Fruit fly (Drosophila melanogaster) ovary, adult (tissue): ENCODE measurements around the gene Prat2.

Experiments
- CG17801 ChIP-seq: fragments of 200-800 bp; optimal IDR thresholded peaks from 2 replicates; lab custom pipeline; 2019; ENCODE audit warnings: missing biosample characterization, mild to moderate bottlenecking, missing genetic modification characterization, moderate library complexity; ENCODE audit not compliant: partially characterized antibody

The Prat2 gene

DNA sequence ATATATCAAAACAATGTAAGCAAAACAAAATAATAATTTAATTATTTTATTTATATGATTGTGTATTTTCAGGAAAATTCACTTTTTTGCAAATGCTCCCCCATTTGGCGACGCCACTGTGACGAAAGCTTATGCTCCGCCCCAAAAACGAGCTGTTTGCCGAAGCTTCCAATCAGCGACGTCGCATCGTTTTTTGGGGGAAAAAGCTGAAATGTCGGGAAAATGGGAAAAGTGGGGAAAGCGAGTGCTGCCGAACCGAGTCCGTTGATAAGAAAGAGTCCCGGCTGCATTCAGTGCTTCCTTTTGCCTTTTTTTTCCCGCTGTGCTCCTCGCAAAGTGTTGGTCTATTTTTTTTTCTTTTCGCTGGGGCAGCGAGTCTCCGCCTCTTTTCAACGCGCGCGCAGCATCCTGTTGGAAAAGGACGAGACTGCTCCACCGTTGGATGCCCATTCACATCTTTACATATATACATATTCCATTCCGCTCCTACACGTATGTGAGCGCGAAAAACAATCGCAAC lies 20.2 kb upstream of the Prat2 start:
- no peak for TF ChIP-seq CG17801 (GFP tag; lab: Kevin White, UChicago)

DNA sequence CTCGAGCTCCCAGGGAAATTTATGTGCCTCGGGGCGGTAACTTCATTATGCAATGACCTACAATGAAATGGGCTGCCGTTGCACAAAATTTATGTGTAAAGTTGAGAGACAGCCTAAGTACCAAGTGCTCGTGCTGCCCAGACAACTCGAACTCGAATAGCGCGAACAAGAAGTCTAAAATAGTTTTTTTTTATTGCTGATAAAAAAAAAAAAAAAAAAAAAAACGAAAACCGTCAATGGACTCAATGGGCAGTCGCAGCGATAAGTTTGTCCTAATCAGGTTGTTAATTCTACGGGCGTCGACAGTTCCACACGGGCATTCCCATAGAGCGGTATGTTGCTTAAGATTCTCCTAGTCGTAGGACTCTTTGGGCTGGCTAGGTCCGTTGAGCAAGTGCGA lies 17.9 kb upstream of the Prat2 start, which contains the start of gene CG14820:
Gene CG14820, plus strand, starts transcription at position 301 of the 400 bp plus-strand sequence.
- no peak for TF ChIP-seq CG17801 (GFP tag; lab: Kevin White, UChicago)

DNA sequence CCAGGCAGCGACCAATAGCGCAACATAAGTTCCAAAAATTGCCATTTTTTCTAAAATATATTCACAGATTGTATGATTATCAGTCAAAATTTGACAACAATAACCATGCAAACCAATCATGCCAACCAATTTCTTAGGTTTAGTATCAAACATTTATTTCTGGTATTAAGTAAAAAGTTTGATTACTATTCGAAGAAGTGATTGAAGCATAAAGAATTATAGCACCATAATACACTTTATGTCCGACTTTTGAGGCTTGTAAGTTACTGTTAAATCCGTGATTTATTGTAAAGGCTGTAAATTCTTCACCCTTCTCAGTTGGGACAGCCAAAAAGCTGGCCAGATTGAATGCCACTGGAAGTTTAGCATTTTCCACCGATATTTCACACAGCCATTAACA lies 17.2 kb upstream of the Prat2 start, which contains the start of gene CG45413:
Gene CG45413, minus strand, starts transcription at position 101 of the 400 bp plus-strand sequence.
- TF ChIP-seq CG17801 (GFP tag; lab: Kevin White, UChicago), result no peak

- no peak for TF ChIP-seq CG17801 (GFP tag; lab: Kevin White, UChicago)
Observed at dm6 chr3L:6925843-6926242, 11.2 kb upstream of the Prat2 start.

DNA sequence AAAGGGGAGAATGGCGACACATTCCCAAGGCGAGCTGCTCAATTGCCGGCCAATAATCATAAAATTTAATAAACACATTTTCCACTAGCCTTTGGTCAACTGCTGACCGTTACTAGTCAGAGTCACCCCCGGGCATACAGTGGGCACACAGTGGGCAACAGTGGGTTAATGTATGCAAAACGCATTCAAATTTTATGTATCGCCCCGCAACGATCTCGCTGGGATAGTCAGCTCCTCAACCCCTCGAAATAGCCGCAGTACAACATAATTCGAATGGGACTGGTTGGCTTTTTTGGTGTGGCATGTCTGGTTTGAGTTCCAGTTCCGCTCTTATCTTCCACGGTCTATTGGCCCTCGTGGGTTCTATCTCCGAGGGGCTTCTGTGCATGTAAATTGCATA lies 4.5 kb upstream of the Prat2 start:
- TF ChIP-seq CG17801 (GFP tag; lab: Kevin White, UChicago), result no peak

DNA sequence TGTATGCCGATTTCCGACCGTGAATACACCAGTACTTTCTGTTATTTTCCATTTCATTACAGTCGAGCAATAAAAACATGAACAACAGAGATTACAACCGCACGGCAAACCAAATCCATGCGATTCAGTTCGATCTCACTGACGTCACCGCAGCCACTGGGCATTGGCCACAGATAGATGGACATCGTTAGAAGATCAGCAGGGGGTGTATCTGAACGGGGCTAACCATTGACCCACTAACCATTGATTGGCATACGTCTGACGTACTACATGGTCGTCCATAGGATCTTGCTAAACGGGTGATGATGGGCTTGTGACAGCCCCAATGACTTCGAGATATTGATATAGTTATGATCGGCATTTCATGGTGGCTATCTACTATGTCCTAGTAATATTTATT lies 853 bp downstream of the Prat2 start:
- TF ChIP-seq CG17801 (GFP tag; lab: Kevin White, UChicago), result no peak

- TF ChIP-seq CG17801 (GFP tag; lab: Kevin White, UChicago), result no peak
Observed at dm6 chr3L:6911219-6911618, 3.5 kb downstream of the Prat2 start.

DNA sequence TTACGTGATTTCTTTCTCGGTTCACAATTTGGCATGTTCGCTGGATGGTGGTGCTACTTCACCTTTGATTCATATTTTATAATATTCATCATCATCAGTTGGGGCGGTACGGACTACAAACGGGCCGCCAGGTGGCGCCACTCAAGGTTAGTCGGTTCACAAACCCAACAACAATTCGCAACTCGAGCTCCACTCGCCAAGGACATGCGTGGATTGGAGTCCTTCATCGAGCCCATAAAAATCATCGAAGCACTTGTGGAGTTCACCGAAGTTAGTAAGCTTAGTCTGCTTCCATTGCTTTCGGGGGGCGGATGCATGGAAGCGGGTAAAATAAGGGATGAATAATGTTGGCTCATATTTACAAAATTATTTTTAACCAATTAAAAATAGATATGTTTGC lies 7.9 kb downstream of the Prat2 start:
- TF ChIP-seq CG17801 (GFP tag; lab: Kevin White, UChicago), result no peak

DNA sequence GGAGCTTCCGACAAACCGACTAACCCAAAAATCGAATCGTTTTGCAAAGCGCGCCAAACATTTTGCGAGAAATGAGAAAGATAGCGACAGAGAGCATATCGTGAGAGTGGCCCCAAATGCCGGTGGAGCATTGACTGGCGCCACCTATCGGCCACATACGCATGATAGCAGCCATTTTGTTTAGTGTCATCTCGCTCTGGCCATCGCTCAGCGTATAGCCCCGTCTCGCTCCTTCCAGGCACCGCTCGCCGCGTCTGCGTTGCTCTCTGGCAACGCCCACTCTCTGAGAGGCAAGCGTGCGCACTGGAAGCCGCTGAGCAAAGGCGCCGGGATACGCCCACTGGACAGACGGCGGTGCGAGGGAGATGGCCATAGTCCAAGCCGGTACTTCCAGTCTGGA lies 10.7 kb downstream of the Prat2 start:
- TF ChIP-seq CG17801 (GFP tag; lab: Kevin White, UChicago), result no peak

- TF ChIP-seq CG17801 (GFP tag; lab: Kevin White, UChicago), result no peak
Observed at dm6 chr3L:6899286-6899685, 15.4 kb downstream of the Prat2 start.

DNA sequence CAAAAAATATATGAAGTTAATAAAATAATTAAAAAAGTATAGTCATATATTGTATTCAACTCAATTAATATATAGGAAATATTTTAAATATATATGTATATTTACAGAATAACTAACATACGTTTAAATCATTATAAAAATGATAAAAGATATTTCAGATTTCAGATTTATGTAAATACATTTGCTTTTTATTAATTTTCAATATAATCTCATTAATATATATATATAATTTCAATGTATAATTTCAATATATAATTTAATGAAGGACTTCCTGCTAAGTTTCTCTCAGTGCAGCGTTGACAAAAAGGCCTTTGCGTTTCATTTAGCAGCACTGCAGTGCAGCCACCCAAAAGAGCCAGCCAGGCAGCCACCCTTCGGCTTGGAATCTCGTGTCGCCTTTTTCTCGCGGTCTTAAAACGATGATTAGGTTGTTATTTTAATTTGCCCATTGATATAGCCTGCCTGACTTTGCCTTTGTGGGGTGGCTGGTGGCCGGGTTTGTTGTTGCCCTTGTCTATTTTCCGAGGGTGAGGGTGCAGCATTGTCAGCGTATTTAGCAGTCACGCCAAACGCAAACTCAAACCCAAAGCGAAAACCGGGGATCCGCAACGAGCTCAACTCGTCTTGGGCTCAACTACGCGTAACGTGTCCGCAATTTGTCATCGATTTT lies 28.9 kb downstream of the Prat2 start:
- TF ChIP-seq CG17801 (GFP tag; lab: Kevin White, UChicago), result no peak

DNA sequence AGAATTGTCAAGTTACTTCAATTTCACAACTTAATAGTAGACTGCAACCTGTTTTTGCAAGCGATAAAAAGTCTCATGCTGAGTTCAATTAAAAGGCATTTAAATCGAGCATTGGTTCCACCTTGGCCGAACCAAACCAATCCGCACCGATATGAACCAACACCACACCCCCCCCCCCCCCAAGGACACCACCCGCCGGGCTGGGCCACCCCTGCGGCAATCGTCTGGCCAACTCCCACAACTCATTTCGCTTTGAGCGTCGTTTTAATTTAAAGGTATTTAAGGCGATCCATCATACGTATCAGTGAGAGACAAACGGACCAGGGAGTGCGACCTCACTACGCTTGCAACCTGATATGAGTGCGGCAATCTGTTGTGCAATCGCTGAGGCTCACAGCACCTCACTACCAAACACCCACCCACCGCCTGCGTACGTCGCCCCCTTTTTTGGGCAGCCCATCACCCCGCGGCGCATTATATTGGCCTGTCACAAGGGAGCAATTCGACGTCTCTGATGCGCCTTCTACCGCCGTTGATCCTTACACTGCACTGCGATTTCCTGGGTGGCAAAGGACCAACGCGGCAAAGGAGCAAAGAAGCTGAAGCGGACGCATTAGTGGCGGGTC lies 29.7 kb downstream of the Prat2 start:
- no peak for TF ChIP-seq CG17801 (GFP tag; lab: Kevin White, UChicago)

- TF ChIP-seq CG17801 (GFP tag; lab: Kevin White, UChicago), result no peak
Observed at dm6 chr3L:6871296-6871695, 43.4 kb downstream of the Prat2 start.

dm6 chr3L:6864187-6864586 lies 50.5 kb downstream of the Prat2 start:
- no peak for TF ChIP-seq CG17801 (GFP tag; lab: Kevin White, UChicago)
